Worm (Caenorhabditis elegans) whole organism, L1 larva: Measurements from ENCODE around the gene T05C7.4.

Experiments
- C16A3.4 ChIP-seq: fragments of 150-350 bp; optimal IDR thresholded peaks from 2 replicates; lab custom pipeline; 2014; ENCODE audit warnings: missing biosample characterization, missing genetic modification characterization
- Y116A8C.19 ChIP-seq: sonication (generic microtip); optimal IDR thresholded peaks from 2 replicates; lab custom pipeline; 2016; ENCODE audit warnings: missing compliant biosample characterization, missing genetic modification characterization, borderline replicate concordance
- aha-1 ChIP-seq: fragments of 150-350 bp; optimal IDR thresholded peaks from 2 replicates; lab custom pipeline; 2014; ENCODE audit warnings: missing biosample characterization, missing genetic modification characterization
- alr-1 ChIP-seq: fragments of 200-800 bp; sonication (Bioruptor generic); optimal IDR thresholded peaks from 2 replicates; lab custom pipeline; 2018; ENCODE audit warnings: borderline replicate concordance, mild to moderate bottlenecking, missing genetic modification characterization, missing compliant biosample characterization
- ama-1 ChIP-seq: fragments of 150-350 bp; optimal IDR thresholded peaks from 2 replicates; lab custom pipeline; 2014
- ceh-8 ChIP-seq: fragments of 200-800 bp; sonication (Bioruptor generic); optimal IDR thresholded peaks from 2 replicates; lab custom pipeline; 2018; ENCODE audit warnings: mild to moderate bottlenecking, missing genetic modification characterization, moderate library complexity, missing compliant biosample characterization
- efl-3 ChIP-seq: fragments of 200-800 bp; sonication (Bioruptor generic); optimal IDR thresholded peaks from 2 replicates; lab custom pipeline; 2018; ENCODE audit warnings: mild to moderate bottlenecking, missing genetic modification characterization, missing compliant biosample characterization
- elt-3 ChIP-seq, 6 experiments: fragments of 150-350 bp in 1 of 6; sonication (generic microtip); optimal IDR thresholded peaks; 2 replicates each; lab custom pipeline; 2017 to 2018; ENCODE audit warnings: missing biosample characterization in 6 of 6, missing genetic modification characterization in 6 of 6, inconsistent platforms in 1 of 6
- ets-5 ChIP-seq: fragments of 200-800 bp; sonication (Bioruptor generic); IDR thresholded peaks from 2 replicates; pipeline ENCODE4 v1.3.6; 2022; ENCODE audit warnings: missing genetic modification characterization, missing compliant biosample characterization
- fkh-10 ChIP-seq: sonication (generic microtip); optimal IDR thresholded peaks from 2 replicates; lab custom pipeline; 2017; ENCODE audit warnings: missing biosample characterization, missing genetic modification reagents, missing genetic modification characterization
- fkh-4 ChIP-seq: sonication (generic microtip); optimal IDR thresholded peaks from 2 replicates; lab custom pipeline; 2016; ENCODE audit warnings: missing compliant biosample characterization, missing genetic modification characterization, borderline replicate concordance
- fkh-8 ChIP-seq: sonication (generic microtip); optimal IDR thresholded peaks from 2 replicates; lab custom pipeline; 2016; ENCODE audit warnings: mild to moderate bottlenecking, missing genetic modification characterization, missing compliant biosample characterization
- hpl-2 ChIP-seq: fragments of 150-350 bp; optimal IDR thresholded peaks from 2 replicates; lab custom pipeline; 2014; ENCODE audit warnings: missing biosample characterization, missing genetic modification reagents, missing genetic modification characterization
- isw-1 ChIP-seq: fragments of 200-800 bp; sonication (Bioruptor generic); IDR thresholded peaks from 2 replicates; pipeline ENCODE4 v1.3.6; 2022; ENCODE audit warnings: missing genetic modification characterization, missing compliant biosample characterization
- jun-1 ChIP-seq: fragments of 150-350 bp; optimal IDR thresholded peaks from 2 replicates; lab custom pipeline; 2014; ENCODE audit warnings: missing biosample characterization, missing genetic modification reagents, missing genetic modification characterization
- lin-13 ChIP-seq: fragments of 150-350 bp; optimal IDR thresholded peaks from 2 replicates; lab custom pipeline; 2014; ENCODE audit warnings: missing biosample characterization, missing genetic modification reagents, missing genetic modification characterization
- lin-14 ChIP-seq: fragments of 200-800 bp; sonication (Bioruptor generic); optimal IDR thresholded peaks from 2 replicates; lab custom pipeline; 2018; ENCODE audit warnings: mild to moderate bottlenecking, missing genetic modification characterization, moderate library complexity, missing compliant biosample characterization
- lin-15B ChIP-seq: fragments of 150-350 bp; sonication (generic microtip); optimal IDR thresholded peaks from 3 replicates; lab custom pipeline; 2014; ENCODE audit warnings: missing biosample characterization, missing genetic modification characterization
- lin-35 ChIP-seq, 2 experiments: fragments of 150-350 bp; optimal IDR thresholded peaks; 2 replicates each; lab custom pipeline; 2014; ENCODE audit warnings: missing biosample characterization in 2 of 2, missing genetic modification characterization in 2 of 2, missing genetic modification reagents in 2 of 2
- mab-9 ChIP-seq: fragments of 200-800 bp; sonication (Bioruptor generic); IDR thresholded peaks from 2 replicates; pipeline ENCODE4 v1.3.6; 2022; ENCODE audit warnings: missing genetic modification reagents, missing genetic modification characterization, missing compliant biosample characterization
- mef-2 ChIP-seq: fragments of 150-350 bp; optimal IDR thresholded peaks from 2 replicates; lab custom pipeline; 2014; ENCODE audit warnings: missing biosample characterization, missing genetic modification characterization
- nhr-11 ChIP-seq: fragments of 150-350 bp; optimal IDR thresholded peaks from 2 replicates; lab custom pipeline; 2014; ENCODE audit warnings: missing biosample characterization, missing genetic modification characterization
- nhr-12 ChIP-seq: sonication (generic microtip); optimal IDR thresholded peaks from 2 replicates; lab custom pipeline; 2017; ENCODE audit warnings: missing biosample characterization, missing genetic modification characterization
- nhr-28 ChIP-seq: fragments of 150-350 bp; optimal IDR thresholded peaks from 2 replicates; lab custom pipeline; 2014; ENCODE audit warnings: missing biosample characterization, missing genetic modification characterization
- nhr-76 ChIP-seq: sonication (generic microtip); optimal IDR thresholded peaks from 2 replicates; lab custom pipeline; 2017; ENCODE audit warnings: missing biosample characterization, missing genetic modification characterization
- nhr-84 ChIP-seq: sonication (generic microtip); optimal IDR thresholded peaks from 2 replicates; lab custom pipeline; 2017; ENCODE audit warnings: missing biosample characterization, missing genetic modification characterization
- nhr-85 ChIP-seq: sonication (generic microtip); peaks from one replicate; lab custom pipeline; 2016; ENCODE audit warnings: missing genetic modification characterization, inconsistent platforms, missing compliant biosample characterization
- nhr-90 ChIP-seq: sonication (generic microtip); optimal IDR thresholded peaks from 2 replicates; lab custom pipeline; 2016; ENCODE audit warnings: mild to moderate bottlenecking, missing genetic modification characterization, missing compliant biosample characterization; ENCODE audit not compliant: poor library complexity
- pag-3 ChIP-seq: sonication (generic microtip); optimal IDR thresholded peaks from 2 replicates; lab custom pipeline; 2017; ENCODE audit warnings: missing genetic modification characterization, mild to moderate bottlenecking, missing compliant biosample characterization, antibody characterized with exemption, borderline replicate concordance; ENCODE audit not compliant: insufficient read depth
- pqm-1 ChIP-seq: sonication (generic microtip); optimal IDR thresholded peaks from 3 replicates; lab custom pipeline; 2017; ENCODE audit warnings: missing biosample characterization, missing genetic modification characterization
- rnt-1 ChIP-seq: sonication (generic microtip); optimal IDR thresholded peaks from 2 replicates; lab custom pipeline; 2016; ENCODE audit warnings: mild to moderate bottlenecking, missing genetic modification characterization, moderate library complexity, missing compliant biosample characterization
- skn-1 ChIP-seq: fragments of 150-350 bp; optimal IDR thresholded peaks from 2 replicates; lab custom pipeline; 2014; ENCODE audit warnings: missing biosample characterization, missing genetic modification characterization
- snu-23 ChIP-seq: sonication (generic microtip); optimal IDR thresholded peaks from 2 replicates; lab custom pipeline; 2016; ENCODE audit warnings: missing genetic modification characterization, missing compliant biosample characterization
- sptf-1 ChIP-seq: fragments of 150-350 bp; optimal IDR thresholded peaks from 2 replicates; lab custom pipeline; 2014; ENCODE audit warnings: missing biosample characterization, missing genetic modification characterization
- swsn-7 ChIP-seq: sonication (generic microtip); optimal IDR thresholded peaks from 2 replicates; lab custom pipeline; 2016; ENCODE audit warnings: missing genetic modification characterization, missing compliant biosample characterization
- tlp-1 ChIP-seq: fragments of 150-350 bp; optimal IDR thresholded peaks from 2 replicates; lab custom pipeline; 2014; ENCODE audit warnings: missing biosample characterization, missing genetic modification characterization
- unc-130 ChIP-seq: fragments of 150-350 bp; optimal IDR thresholded peaks from 2 replicates; lab custom pipeline; 2017; ENCODE audit warnings: missing biosample characterization, missing genetic modification characterization, inconsistent platforms
- unc-62 ChIP-seq: fragments of 150-350 bp; optimal IDR thresholded peaks from 2 replicates; lab custom pipeline; 2014; ENCODE audit warnings: missing biosample characterization, missing genetic modification reagents, missing genetic modification characterization
- unc-98 ChIP-seq: fragments of 200-800 bp; sonication (Bioruptor generic); IDR thresholded peaks from 2 replicates; pipeline ENCODE4 v1.3.6; 2022; ENCODE audit warnings: missing genetic modification characterization, missing compliant biosample characterization
- vab-15 ChIP-seq: sonication (generic microtip); optimal IDR thresholded peaks from 2 replicates; lab custom pipeline; 2017; ENCODE audit warnings: missing genotype, mild to moderate bottlenecking, missing genetic modification characterization, missing compliant biosample characterization
- zag-1 ChIP-seq: fragments of 150-350 bp; optimal IDR thresholded peaks from 2 replicates; lab custom pipeline; 2014; ENCODE audit warnings: missing biosample characterization, missing genetic modification characterization
- zip-4 ChIP-seq: fragments of 200-800 bp; sonication (Bioruptor generic); optimal IDR thresholded peaks from 2 replicates; lab custom pipeline; 2018; ENCODE audit warnings: mild to moderate bottlenecking, missing genetic modification characterization, moderate library complexity, missing compliant biosample characterization

The T05C7.4 gene

ce11 chrIV:102848-103247 is 49.4 kb upstream of the T05C7.4 start (continued):
- TF ChIP-seq alr-1 (tag; lab: Kevin White, UChicago) = no peak
- no peak for TF ChIP-seq rnt-1 (tag; lab: Kevin White, UChicago)
- TF ChIP-seq pqm-1 (tag; lab: Kevin White, UChicago) = no peak
- TF ChIP-seq fkh-4 (tag; lab: Kevin White, UChicago) = no peak
- TF ChIP-seq unc-130 (tag; lab: Kevin White, UChicago) = peak; percentile 36
- no peak for TF ChIP-seq aha-1 (tag; lab: Kevin White, UChicago)
- no peak for TF ChIP-seq Y116A8C.19 (tag; lab: Kevin White, UChicago)
- no peak for TF ChIP-seq unc-98
- no peak for TF ChIP-seq tlp-1 (tag; lab: Kevin White, UChicago)
- TF ChIP-seq snu-23 (GFP tag; lab: Kevin White, UChicago) = peak; percentile 68
- TF ChIP-seq C16A3.4 (tag; lab: Kevin White, UChicago) = no peak
- TF ChIP-seq vab-15 (tag; lab: Kevin White, UChicago) = no peak
- peak; percentile 48 for TF ChIP-seq ceh-8 (GFP tag; lab: Kevin White, UChicago)
- no peak for TF ChIP-seq fkh-8 (tag; lab: Kevin White, UChicago)
- TF ChIP-seq lin-35 (GFP tag; optimal IDR thresholded peaks at IDR 0.05; lab: Kevin White, UChicago) = peak in 1 of 2 experiments; percentile 61
- no peak for TF ChIP-seq hpl-2 (GFP tag; lab: Kevin White, UChicago)
- no peak for TF ChIP-seq ama-1
- TF ChIP-seq unc-62 = no peak
- TF ChIP-seq zip-4 = no peak
- TF ChIP-seq nhr-76 (tag; lab: Kevin White, UChicago) = no peak
- no peak for TF ChIP-seq lin-15B (tag; lab: Kevin White, UChicago)
- no peak for TF ChIP-seq nhr-28
- no peak for TF ChIP-seq mab-9
- peak in 3 of 6 experiments; percentile 31 to 69 (median 52) for TF ChIP-seq elt-3 (tag; optimal IDR thresholded peaks at IDR 0.05; lab: Kevin White, UChicago)
- no peak for TF ChIP-seq pag-3 (tag; lab: Kevin White, UChicago)
- TF ChIP-seq lin-14 (GFP tag; lab: Kevin White, UChicago) = peak; percentile 76
- no peak for TF ChIP-seq mef-2 (tag; lab: Kevin White, UChicago)
- TF ChIP-seq sptf-1 (tag; lab: Kevin White, UChicago) = no peak
- TF ChIP-seq ets-5 = no peak
- TF ChIP-seq lin-13 (GFP tag; lab: Kevin White, UChicago) = peak; percentile 7
- no peak for TF ChIP-seq efl-3 (GFP tag; lab: Kevin White, UChicago)
- no peak for TF ChIP-seq zag-1
- TF ChIP-seq nhr-90 (tag; lab: Kevin White, UChicago) = peak; percentile 74
- no peak for TF ChIP-seq jun-1 (tag; lab: Kevin White, UChicago)
- TF ChIP-seq skn-1 (tag; lab: Kevin White, UChicago) = no peak
- TF ChIP-seq nhr-12 (tag; lab: Kevin White, UChicago) = no peak
- TF ChIP-seq swsn-7 (tag; lab: Kevin White, UChicago) = peak; percentile 5
- no peak for TF ChIP-seq nhr-11
- TF ChIP-seq nhr-85 (tag; lab: Kevin White, UChicago) = peak; percentile 97

ce11 chrIV:97681-98080 is 44.2 kb upstream of the T05C7.4 start:
- TF ChIP-seq fkh-10 (GFP tag; lab: Kevin White, UChicago) (peak; percentile 24), lin-15B (tag; lab: Kevin White, UChicago) (no peak), fkh-4 (tag; lab: Kevin White, UChicago) (no peak), isw-1 (no peak), nhr-84 (no peak), lin-14 (GFP tag; lab: Kevin White, UChicago) (peak; percentile 6)
